Worm (Caenorhabditis elegans) whole organism, L3 larva: ENCODE data around the gene T28A11.16.

Source experiments
- elt-3 ChIP-seq, 3 experiments: fragments of 150-350 bp in 1 of 3; sonication (generic microtip) in 2 of 3; optimal IDR thresholded peaks; 2 replicates in 2 of 3; 4 replicates in 1 of 3; lab custom pipeline; 2014 to 2017; ENCODE audit warnings: missing biosample characterization in 3 of 3, missing genetic modification characterization in 3 of 3
- fkh-10 ChIP-seq: sonication (generic microtip); optimal IDR thresholded peaks from 2 replicates; lab custom pipeline; 2017; ENCODE audit warnings: missing biosample characterization, missing genetic modification reagents, missing genetic modification characterization
- pqm-1 ChIP-seq: fragments of 150-350 bp; optimal IDR thresholded peaks from 2 replicates; lab custom pipeline; 2017; ENCODE audit warnings: missing biosample characterization, missing genetic modification characterization, inconsistent platforms

- no peak for TF ChIP-seq elt-3 (tag; optimal IDR thresholded peaks at IDR 0.05; lab: Kevin White, UChicago)
- no peak for TF ChIP-seq pqm-1
- TF ChIP-seq fkh-10, result no peak
These were observed 42.9 kb upstream of the T28A11.16 start, which contains the start of gene srbc-1 for ce11 chrV:3301898-3302297.
